Fruit fly (Drosophila melanogaster) whole organism, embryonic: ENCODE measurements around the gene fz.

Source experiments
- BEAF-32 ChIP-seq: fragments of 200-800 bp; sonication (Bioruptor generic); optimal IDR thresholded peaks from 3 replicates; lab custom pipeline; 2017; ENCODE audit warnings: missing biosample characterization, missing genetic modification characterization, mild to moderate bottlenecking, moderate library complexity, missing genetic modification reagents
- CG10462 ChIP-seq: fragments of 200-800 bp; sonication (Bioruptor generic); optimal IDR thresholded peaks from 2 replicates; lab custom pipeline; 2016; ENCODE audit warnings: missing biosample characterization, missing genetic modification characterization
- CG10654 ChIP-seq: fragments of 200-800 bp; sonication (Bioruptor generic); optimal IDR thresholded peaks from 2 replicates; lab custom pipeline; 2016; ENCODE audit warnings: missing biosample characterization, missing genetic modification characterization
- CG11723 ChIP-seq: fragments of 200-800 bp; sonication (Bioruptor generic); optimal IDR thresholded peaks from 2 replicates; lab custom pipeline; 2017; ENCODE audit warnings: missing biosample characterization, mild to moderate bottlenecking, missing genetic modification characterization
- CG13775 ChIP-seq: fragments of 200-800 bp; sonication (Bioruptor generic); optimal IDR thresholded peaks from 3 replicates; lab custom pipeline; 2017; ENCODE audit warnings: missing biosample characterization, mild to moderate bottlenecking, missing genetic modification characterization
- CG13894 ChIP-seq: fragments of 200-800 bp; sonication (Bioruptor generic); optimal IDR thresholded peaks from 3 replicates; lab custom pipeline; 2018; ENCODE audit warnings: missing biosample characterization, mild to moderate bottlenecking, missing genetic modification characterization, moderate library complexity
- CG14441 ChIP-seq: fragments of 200-800 bp; sonication (Bioruptor generic); IDR thresholded peaks from 2 replicates; pipeline ENCODE4 v1.3.6; 2022; ENCODE audit warnings: missing biosample characterization, missing genetic modification characterization
- CG14710 ChIP-seq: fragments of 200-800 bp; sonication (Bioruptor generic); optimal IDR thresholded peaks from 3 replicates; lab custom pipeline; 2019; ENCODE audit warnings: missing biosample characterization, mild to moderate bottlenecking, missing genetic modification characterization, moderate library complexity
- CG1603 ChIP-seq: fragments of 200-800 bp; sonication (Bioruptor generic); optimal IDR thresholded peaks from 2 replicates; lab custom pipeline; 2019; ENCODE audit warnings: missing biosample characterization, mild to moderate bottlenecking, missing genetic modification characterization, moderate library complexity
- CG16815 ChIP-seq: fragments of 200-800 bp; sonication (Bioruptor generic); optimal IDR thresholded peaks from 3 replicates; lab custom pipeline; 2017; ENCODE audit warnings: missing biosample characterization, mild to moderate bottlenecking, missing genetic modification characterization
- CG17385 ChIP-seq: fragments of 200-800 bp; sonication (Bioruptor generic); optimal IDR thresholded peaks from 3 replicates; lab custom pipeline; 2018; ENCODE audit warnings: missing biosample characterization, mild to moderate bottlenecking, missing genetic modification characterization
- CG17568 ChIP-seq: fragments of 200-800 bp; sonication (Bioruptor generic); optimal IDR thresholded peaks from 2 replicates; lab custom pipeline; 2018; ENCODE audit warnings: missing biosample characterization, mild to moderate bottlenecking, missing genetic modification characterization, moderate library complexity
- CG17802 ChIP-seq: fragments of 200-800 bp; sonication (Bioruptor generic); optimal IDR thresholded peaks from 2 replicates; lab custom pipeline; 2018; ENCODE audit warnings: missing biosample characterization, mild to moderate bottlenecking, missing genetic modification characterization, moderate library complexity
- CG1792 ChIP-seq: fragments of 200-800 bp; sonication (Bioruptor generic); optimal IDR thresholded peaks from 2 replicates; lab custom pipeline; 2016; ENCODE audit warnings: missing biosample characterization, missing genetic modification characterization
- CG18262 ChIP-seq: fragments of 200-800 bp; optimal IDR thresholded peaks from 3 replicates; lab custom pipeline; 2019; ENCODE audit warnings: missing biosample characterization, mild to moderate bottlenecking, missing genetic modification characterization, moderate library complexity
- CG1832 ChIP-seq: fragments of 200-800 bp; sonication (Bioruptor generic); optimal IDR thresholded peaks from 2 replicates; lab custom pipeline; 2017; ENCODE audit warnings: missing biosample characterization, mild to moderate bottlenecking, missing genetic modification characterization, inconsistent platforms
- CG2120 ChIP-seq: fragments of 200-800 bp; sonication (Bioruptor generic); optimal IDR thresholded peaks from 3 replicates; lab custom pipeline; 2016; ENCODE audit warnings: missing biosample characterization, missing genetic modification characterization
- CG2199 ChIP-seq: fragments of 200-800 bp; sonication (Bioruptor generic); IDR thresholded peaks from 3 replicates; pipeline ENCODE4 v1.3.6; 2022; ENCODE audit warnings: missing biosample characterization, missing genetic modification characterization
- CG4820 ChIP-seq: fragments of 200-800 bp; sonication (Bioruptor generic); optimal IDR thresholded peaks from 3 replicates; lab custom pipeline; 2016; ENCODE audit warnings: missing biosample characterization, missing genetic modification characterization
- CG7745 ChIP-seq: fragments of 200-800 bp; sonication (Bioruptor generic); optimal IDR thresholded peaks from 2 replicates; lab custom pipeline; 2018; ENCODE audit warnings: missing biosample characterization, mild to moderate bottlenecking, missing genetic modification characterization, moderate library complexity
- CG9876 ChIP-seq: fragments of 200-800 bp; sonication (Bioruptor generic); optimal IDR thresholded peaks from 2 replicates; lab custom pipeline; 2016; ENCODE audit warnings: missing biosample characterization, missing genetic modification characterization
- D ChIP-seq, 2 experiments: fragments of 200-800 bp in 1 of 2; fragments of >200 bp in 1 of 2; sonication (Bioruptor generic) in 1 of 2; optimal IDR thresholded peaks; 2 replicates in 1 of 2; 3 replicates in 1 of 2; lab custom pipeline; 2017; ENCODE audit warnings: mild to moderate bottlenecking in 1 of 2, missing biosample characterization in 1 of 2, missing genetic modification characterization in 1 of 2, missing genetic modification reagents in 1 of 2
- Dbx ChIP-seq: fragments of 200-800 bp; sonication (Bioruptor generic); IDR thresholded peaks from 3 replicates; pipeline ENCODE4 v1.3.6; 2022; ENCODE audit warnings: missing biosample characterization, missing genetic modification characterization
- Dip2 ChIP-seq: fragments of 200-800 bp; sonication (Bioruptor generic); IDR thresholded peaks from 2 replicates; pipeline ENCODE4 v1.3.6; 2022; ENCODE audit warnings: missing biosample characterization, missing genetic modification characterization
- Dll ChIP-seq: fragments of 200-800 bp; sonication (Bioruptor generic); IDR thresholded peaks from 4 replicates; pipeline ENCODE4 v1.3.6; 2022; ENCODE audit warnings: missing biosample characterization, missing genetic modification characterization; ENCODE audit not compliant: partially characterized antibody
- Dref ChIP-seq: fragments of 200-800 bp; sonication (Bioruptor generic); IDR thresholded peaks from 2 replicates; pipeline ENCODE4 v1.3.6; 2022; ENCODE audit warnings: missing biosample characterization, missing genetic modification characterization
- Ets65A ChIP-seq: fragments of 200-800 bp; sonication (Bioruptor generic); peaks from one replicate; lab custom pipeline; 2016; ENCODE audit warnings: missing biosample characterization, missing genetic modification characterization
- Lim3 ChIP-seq: fragments of 200-800 bp; sonication (Bioruptor generic); IDR thresholded peaks from 2 replicates; pipeline ENCODE4 v1.3.6; 2022; ENCODE audit warnings: missing biosample characterization, missing genetic modification characterization
- ase ChIP-seq: fragments of 200-800 bp; sonication (Bioruptor generic); IDR thresholded peaks from 3 replicates; pipeline ENCODE4 v1.3.6; 2022; ENCODE audit warnings: missing biosample characterization, missing genetic modification characterization
- cas ChIP-seq: fragments of 200-800 bp; sonication (Bioruptor generic); IDR thresholded peaks from 2 replicates; pipeline ENCODE4 v1.3.6; 2022; ENCODE audit warnings: missing biosample characterization, missing genetic modification characterization
- chif ChIP-seq, 2 experiments: fragments of 200-800 bp; sonication (Bioruptor generic); optimal IDR thresholded peaks; 3 replicates each; lab custom pipeline; 2016; ENCODE audit warnings: missing biosample characterization in 2 of 2, missing genetic modification characterization in 2 of 2
- dmrt11E ChIP-seq: fragments of 200-800 bp; sonication (Bioruptor generic); optimal IDR thresholded peaks from 3 replicates; lab custom pipeline; 2018; ENCODE audit warnings: missing biosample characterization, mild to moderate bottlenecking, missing genetic modification characterization, moderate library complexity
- dysf ChIP-seq: fragments of 200-800 bp; sonication (Bioruptor generic); IDR thresholded peaks from 3 replicates; pipeline ENCODE4 v1.3.6; 2022; ENCODE audit warnings: missing biosample characterization, missing genetic modification characterization
- fu2 ChIP-seq: fragments of 200-800 bp; sonication (Bioruptor generic); optimal IDR thresholded peaks from 2 replicates; lab custom pipeline; 2016; ENCODE audit warnings: missing biosample characterization, missing genetic modification characterization
- gcm2 ChIP-seq: fragments of 200-800 bp; sonication (Bioruptor generic); optimal IDR thresholded peaks from 2 replicates; lab custom pipeline; 2016; ENCODE audit warnings: missing biosample characterization, missing genetic modification characterization
- jumu ChIP-seq: fragments of 200-800 bp; sonication (Bioruptor generic); optimal IDR thresholded peaks from 3 replicates; lab custom pipeline; 2016; ENCODE audit warnings: missing biosample characterization, missing genetic modification characterization
- lilli ChIP-seq: fragments of 200-800 bp; sonication (Bioruptor generic); optimal IDR thresholded peaks from 3 replicates; lab custom pipeline; 2016; ENCODE audit warnings: missing biosample characterization, missing genetic modification characterization
- lola ChIP-seq, 3 experiments: fragments of >200 bp in 2 of 3; fragments of 200-800 bp in 1 of 3; sonication (Bioruptor generic) in 1 of 3; optimal IDR thresholded peaks; 2 replicates each; lab custom pipeline; 2017 to 2019; ENCODE audit warnings: missing biosample characterization in 3 of 3, missing genetic modification characterization in 3 of 3, mild to moderate bottlenecking in 1 of 3, moderate library complexity in 1 of 3
- lov ChIP-seq, 2 experiments: fragments of 200-800 bp in 1 of 2; fragments of >200 bp in 1 of 2; sonication (Bioruptor generic) in 1 of 2; IDR thresholded peaks in 1 of 2; optimal IDR thresholded peaks in 1 of 2; 2 replicates in 1 of 2; 3 replicates in 1 of 2; pipeline versions ENCODE4 v1.3.6 to Lab custom; 2017 to 2022; ENCODE audit warnings: missing biosample characterization in 1 of 2, missing genetic modification characterization in 1 of 2
- odd ChIP-seq: fragments of 200-800 bp; sonication (Bioruptor generic); optimal IDR thresholded peaks from 2 replicates; lab custom pipeline; 2017; ENCODE audit warnings: missing biosample characterization, mild to moderate bottlenecking, missing genetic modification characterization
- phol ChIP-seq: fragments of 200-800 bp; sonication (Bioruptor generic); optimal IDR thresholded peaks from 3 replicates; lab custom pipeline; 2018; ENCODE audit warnings: missing biosample characterization, mild to moderate bottlenecking, missing genetic modification characterization, moderate library complexity
- pum ChIP-seq: fragments of 200-800 bp; sonication (Bioruptor generic); optimal IDR thresholded peaks from 2 replicates; lab custom pipeline; 2016; ENCODE audit warnings: missing biosample characterization, missing genetic modification characterization
- ranshi ChIP-seq: fragments of 200-800 bp; sonication (Bioruptor generic); IDR thresholded peaks from 2 replicates; pipeline ENCODE4 v1.3.6; 2022; ENCODE audit warnings: missing biosample characterization, missing genetic modification characterization
- sqz ChIP-seq: fragments of 200-800 bp; sonication (Bioruptor generic); optimal IDR thresholded peaks from 3 replicates; lab custom pipeline; 2018; ENCODE audit warnings: missing biosample characterization, mild to moderate bottlenecking, missing genetic modification characterization
- ssp ChIP-seq: fragments of 200-800 bp; sonication (Bioruptor generic); IDR thresholded peaks from 2 replicates; pipeline ENCODE4 v1.3.6; 2022; ENCODE audit warnings: missing biosample characterization, missing genetic modification characterization
- tll ChIP-seq, 2 experiments: fragments of 200-800 bp in 1 of 2; fragments of >200 bp in 1 of 2; sonication (Bioruptor generic) in 1 of 2; optimal IDR thresholded peaks; 2 replicates each; lab custom pipeline; 2017 to 2019; ENCODE audit warnings: missing biosample characterization in 2 of 2, missing genetic modification characterization in 2 of 2, mild to moderate bottlenecking in 1 of 2, moderate library complexity in 1 of 2
- vvl ChIP-seq: fragments of 200-800 bp; sonication (Bioruptor generic); IDR thresholded peaks from 2 replicates; pipeline ENCODE4 v1.3.6; 2022; ENCODE audit warnings: missing biosample characterization, missing genetic modification characterization
- zfh1 ChIP-seq: fragments of 200-800 bp; sonication (Bioruptor generic); IDR thresholded peaks from 3 replicates; pipeline ENCODE4 v1.3.6; 2022; ENCODE audit warnings: missing biosample characterization, missing genetic modification characterization

Gene fz

dm6 chr3L:14409419-14410145, 135.4 kb downstream of the fz start, which contains the start of gene stwl (continued):
- peak; percentile 79 for TF ChIP-seq BEAF-32 (GFP tag; lab: Kevin White, UChicago)
- no peak for TF ChIP-seq odd (GFP tag; lab: Kevin White, UChicago)
- no peak for TF ChIP-seq CG18262
- TF ChIP-seq CG1832 (GFP tag; lab: Kevin White, UChicago): peak; percentile 75
- TF ChIP-seq CG13894 (tag; lab: Kevin White, UChicago): peak; percentile 50
- TF ChIP-seq jumu (GFP tag; lab: Kevin White, UChicago): peak; percentile 61
- peak; percentile 7 for TF ChIP-seq CG14710 (tag; lab: Kevin White, UChicago)
- no peak for TF ChIP-seq dmrt11E (tag; lab: Kevin White, UChicago)
- peak; percentile 63 for TF ChIP-seq lilli (GFP tag; lab: Kevin White, UChicago)
- TF ChIP-seq CG9876 (GFP tag; lab: Kevin White, UChicago): peak; percentile 9
- peak; percentile 62 for TF ChIP-seq pum (GFP tag; lab: Kevin White, UChicago)
- no peak for TF ChIP-seq lola (GFP tag; optimal IDR thresholded peaks at IDR 0.05; lab: Kevin White, UChicago)
- no peak for TF ChIP-seq CG1792
- no peak for TF ChIP-seq CG13775
- TF ChIP-seq tll (GFP tag; optimal IDR thresholded peaks at IDR 0.05; lab: Kevin White, UChicago): no peak
- peak; percentile 61 for TF ChIP-seq phol (tag; lab: Kevin White, UChicago)
- TF ChIP-seq CG16815 (GFP tag; lab: Kevin White, UChicago): no peak
- TF ChIP-seq lov (optimal IDR thresholded peaks at IDR 0.05; lab: Kevin White, UChicago): no peak
- TF ChIP-seq lov (GFP tag; IDR thresholded peaks at IDR 0.05; lab: Robert Waterston, UW): 0 out of 3 replicates have a peak, but pooled peaks have one; percentile 5
- TF ChIP-seq chif (GFP tag; optimal IDR thresholded peaks at IDR 0.05; lab: Kevin White, UChicago): peak; percentile 2 to 62
- TF ChIP-seq CG2199: peak; percentile 86; the same call in 2 of the 3 replicates
- peak; percentile 77 for TF ChIP-seq vvl (GFP tag; lab: Robert Waterston, UW)
- no peak for TF ChIP-seq Dip2 (GFP tag; lab: Robert Waterston, UW)
- peak; percentile 69 for TF ChIP-seq CG1603 (tag; lab: Kevin White, UChicago)
- TF ChIP-seq CG17568 (GFP tag; lab: Kevin White, UChicago): peak; percentile 38
- TF ChIP-seq CG10654 (GFP tag; lab: Kevin White, UChicago): peak; percentile 22
- peak; percentile 65 for TF ChIP-seq CG2120 (GFP tag; lab: Kevin White, UChicago)
- peak; percentile 68 for TF ChIP-seq D (optimal IDR thresholded peaks at IDR 0.05; lab: Kevin White, UChicago)
- TF ChIP-seq D (GFP tag; optimal IDR thresholded peaks at IDR 0.05; lab: Kevin White, UChicago): no peak
- TF ChIP-seq CG4820 (GFP tag; lab: Kevin White, UChicago): peak; percentile 8
- TF ChIP-seq ase (GFP tag; lab: Robert Waterston, UW): 0 out of 3 replicates have a peak, but pooled peaks have one; percentile 23
- peak; percentile 34; the same call in 1 of the 2 replicates for TF ChIP-seq CG14441 (GFP tag; lab: Robert Waterston, UW)
- TF ChIP-seq gcm2: no peak
- peak; percentile 93 for TF ChIP-seq Ets65A (GFP tag; lab: Kevin White, UChicago)
- TF ChIP-seq CG17802 (tag; lab: Kevin White, UChicago): peak; percentile 17
- TF ChIP-seq cas: peak; percentile 63; the same call in 1 of the 2 replicates
- no peak for TF ChIP-seq CG10462
- TF ChIP-seq Dbx (GFP tag; lab: Robert Waterston, UW): peak; percentile 78
- no peak for TF ChIP-seq CG17385 (GFP tag; lab: Kevin White, UChicago)
- TF ChIP-seq Dref (GFP tag; lab: Robert Waterston, UW): peak; percentile 66
- peak; percentile 31; the same call in 1 of the 2 replicates for TF ChIP-seq ssp (GFP tag; lab: Robert Waterston, UW)
- TF ChIP-seq zfh1 (GFP tag; lab: Robert Waterston, UW): peak; percentile 68; the same call in 2 of the 3 replicates
- peak; percentile 78 for TF ChIP-seq Dll
- peak; percentile 32; the same call in 1 of the 3 replicates for TF ChIP-seq dysf
- TF ChIP-seq fu2: no peak
- no peak for TF ChIP-seq Lim3
- TF ChIP-seq ranshi (GFP tag; lab: Robert Waterston, UW): peak; percentile 55
- no peak for TF ChIP-seq CG7745 (tag; lab: Kevin White, UChicago)
- no peak for TF ChIP-seq CG11723 (GFP tag; lab: Kevin White, UChicago)
- no peak for TF ChIP-seq sqz (GFP tag; lab: Kevin White, UChicago)
